Fruit fly (Drosophila melanogaster) ovary, adult (tissue): ENCODE measurements around the gene CG15373.
A peak's percentile ranks its signal among the peaks of the same experiment; 100 is the strongest.

Experiments
- CG17801 ChIP-seq: fragments of 200-800 bp; optimal IDR thresholded peaks from 2 replicates; lab custom pipeline; 2019; ENCODE audit warnings: missing biosample characterization, mild to moderate bottlenecking, missing genetic modification characterization, moderate library complexity; ENCODE audit not compliant: partially characterized antibody

The CG15373 gene

DNA sequence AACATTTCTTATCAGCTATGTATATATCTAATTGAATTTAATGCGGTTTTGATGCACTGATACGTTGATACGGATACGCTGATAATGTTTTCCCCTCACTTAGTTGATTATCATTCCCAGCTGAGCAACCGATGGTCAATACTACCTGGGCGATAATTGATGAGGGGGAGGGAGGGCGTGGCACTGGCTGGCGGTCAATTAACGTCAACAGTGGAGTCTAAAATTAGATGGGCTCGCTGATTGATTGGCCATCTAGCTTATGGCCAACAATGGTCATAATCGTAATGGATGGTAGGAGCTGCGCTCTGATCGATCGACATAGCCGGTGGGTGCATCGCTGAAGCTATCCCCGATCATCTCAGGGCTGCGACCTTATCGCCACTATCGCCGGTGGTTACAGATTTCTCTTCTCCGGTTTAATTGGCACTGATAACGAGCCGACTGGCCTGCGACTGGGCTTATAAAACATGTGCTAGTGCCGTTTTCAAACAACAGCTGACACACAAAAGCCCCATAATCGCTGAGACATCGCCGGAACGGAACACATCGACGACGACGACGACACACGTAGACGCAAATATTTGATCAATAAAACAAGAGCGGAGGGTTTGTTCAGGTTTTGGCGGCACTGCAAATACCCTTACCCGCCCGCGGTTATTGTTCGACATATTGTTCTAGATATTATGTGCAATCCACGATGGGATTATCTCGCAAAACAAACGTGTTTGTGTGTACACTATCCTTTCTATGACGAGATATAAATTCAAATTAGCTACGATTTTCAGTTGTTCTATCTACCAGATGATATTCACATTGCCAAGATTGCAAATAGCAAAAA, 40.0 kb downstream of the CG15373 start:
- TF ChIP-seq CG17801 (GFP tag; lab: Kevin White, UChicago), result no peak

- TF ChIP-seq CG17801 (GFP tag; lab: Kevin White, UChicago), result no peak
Observed at dm6 chrX:18084614-18085469, 41.1 kb downstream of the CG15373 start.

DNA sequence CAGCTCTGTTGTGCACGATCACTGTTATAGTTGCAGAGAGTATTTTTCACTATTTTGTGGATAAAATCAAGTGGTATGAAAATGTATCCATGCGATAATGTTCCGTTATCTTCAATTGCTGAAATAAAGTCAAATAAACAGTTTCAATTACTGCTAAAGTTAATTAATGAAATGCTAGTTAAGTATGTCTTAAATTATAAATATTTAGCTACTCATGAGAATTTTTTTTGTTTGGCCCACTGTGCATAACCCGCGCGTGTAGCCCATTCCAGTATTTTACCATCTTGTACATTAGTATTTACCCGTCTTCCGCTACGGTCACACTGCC, 41.6 kb downstream of the CG15373 start, which contains the start of gene Ada3:
TSS of gene Ada3 (plus strand) at position 292 of the 328 bp plus-strand sequence.
- peak; percentile 76 for TF ChIP-seq CG17801 (GFP tag; lab: Kevin White, UChicago)

dm6 chrX:18088432-18088831, 44.6 kb downstream of the CG15373 start, which contains the start of gene CG7536:
Gene CG7536 (minus strand): TSS chrX:18088532.
- TF ChIP-seq CG17801 (GFP tag; lab: Kevin White, UChicago), result no peak

- peak; percentile 34 for TF ChIP-seq CG17801 (GFP tag; lab: Kevin White, UChicago)
Observed at dm6 chrX:18090333-18090732, 46.5 kb downstream of the CG15373 start, which contains the start of gene Swt1. Gene Swt1 (minus strand): TSS chrX:18090509.

- TF ChIP-seq CG17801 (GFP tag; lab: Kevin White, UChicago), result peak; percentile 80
Observed at dm6 chrX:18091159-18091676, 47.4 kb downstream of the CG15373 start, which contains the start of gene scu. Gene scu (plus strand): TSS chrX:18091259.

dm6 chrX:18092126-18092525, 48.3 kb downstream of the CG15373 start:
- TF ChIP-seq CG17801 (GFP tag; lab: Kevin White, UChicago), result no peak

dm6 chrX:18092810-18093222, 49.0 kb downstream of the CG15373 start, which contains the start of gene RhoGAP16F:
Gene RhoGAP16F (plus strand): TSS chrX:18093145.
- TF ChIP-seq CG17801 (GFP tag; lab: Kevin White, UChicago), result peak; percentile 88

dm6 chrX:18094130-18094529, 50.3 kb downstream of the CG15373 start:
- TF ChIP-seq CG17801 (GFP tag; lab: Kevin White, UChicago), result no peak

DNA sequence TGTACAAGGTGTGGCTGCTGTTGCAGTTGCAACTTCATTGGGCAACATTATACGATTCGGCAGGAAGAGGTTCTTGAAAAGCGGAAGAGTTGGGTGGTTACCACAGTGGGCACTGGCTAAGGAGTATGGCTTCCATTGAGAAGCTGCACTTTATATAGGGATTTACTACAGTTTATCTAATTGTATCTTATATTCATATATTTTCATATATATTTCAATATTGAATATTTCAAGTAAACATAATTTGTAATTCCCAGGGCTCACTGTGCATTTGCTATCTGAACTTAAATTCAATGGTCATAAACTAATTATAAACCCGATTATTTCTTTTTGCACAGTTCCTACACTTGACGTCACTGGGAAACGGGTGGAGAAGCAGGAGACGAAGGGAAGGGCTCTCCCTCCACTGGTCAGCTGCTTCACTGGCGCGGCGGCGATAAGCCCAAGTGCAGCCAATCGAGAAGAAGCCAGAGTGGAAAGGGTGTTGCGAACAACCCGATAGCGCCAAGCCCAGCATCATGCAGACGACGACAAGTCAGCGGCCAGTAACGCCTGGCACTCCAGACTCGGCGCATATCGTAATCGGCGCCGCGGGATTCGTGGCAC, 51.1 kb downstream of the CG15373 start:
- TF ChIP-seq CG17801 (GFP tag; lab: Kevin White, UChicago), result no peak
